Fruit fly (Drosophila melanogaster) whole organism, embryonic: ENCODE data around the gene Psn.

Source experiments
- B-H1 ChIP-seq: fragments of 200-800 bp; sonication (Bioruptor generic); IDR thresholded peaks from 3 replicates; pipeline ENCODE4 v1.3.6; 2022; ENCODE audit warnings: missing biosample characterization, missing genetic modification characterization
- CG10654 ChIP-seq: fragments of 200-800 bp; sonication (Bioruptor generic); optimal IDR thresholded peaks from 2 replicates; lab custom pipeline; 2016; ENCODE audit warnings: missing biosample characterization, missing genetic modification characterization
- CG13287 ChIP-seq: fragments of 200-800 bp; sonication (Bioruptor generic); IDR thresholded peaks from 2 replicates; pipeline ENCODE4 v1.3.6; 2022; ENCODE audit warnings: missing biosample characterization, missing genetic modification characterization; ENCODE audit not compliant: partially characterized antibody
- CG13424 ChIP-seq: fragments of 200-800 bp; sonication (Bioruptor generic); optimal IDR thresholded peaks from 2 replicates; lab custom pipeline; 2019; ENCODE audit warnings: missing biosample characterization, mild to moderate bottlenecking, missing genetic modification characterization, moderate library complexity
- CG13775 ChIP-seq: fragments of 200-800 bp; sonication (Bioruptor generic); optimal IDR thresholded peaks from 3 replicates; lab custom pipeline; 2017; ENCODE audit warnings: missing biosample characterization, mild to moderate bottlenecking, missing genetic modification characterization
- CG15073 ChIP-seq: fragments of 200-800 bp; sonication (Bioruptor generic); optimal IDR thresholded peaks from 2 replicates; lab custom pipeline; 2016; ENCODE audit warnings: missing biosample characterization, missing genetic modification characterization
- CG15269 ChIP-seq: fragments of 200-800 bp; sonication (Bioruptor generic); optimal IDR thresholded peaks from 2 replicates; lab custom pipeline; 2018; ENCODE audit warnings: missing biosample characterization, mild to moderate bottlenecking, missing genetic modification characterization, moderate library complexity
- CG2129 ChIP-seq: fragments of 200-800 bp; sonication (Bioruptor generic); IDR thresholded peaks from 2 replicates; pipeline ENCODE4 v1.3.6; 2022; ENCODE audit warnings: missing biosample characterization, missing genetic modification characterization; ENCODE audit not compliant: partially characterized antibody
- CG2875 ChIP-seq: fragments of 200-800 bp; sonication (Bioruptor generic); optimal IDR thresholded peaks from 2 replicates; lab custom pipeline; 2017; ENCODE audit warnings: missing biosample characterization, mild to moderate bottlenecking, missing genetic modification characterization, missing genetic modification reagents
- CG31388 ChIP-seq: fragments of 200-800 bp; sonication (Bioruptor generic); optimal IDR thresholded peaks from 2 replicates; lab custom pipeline; 2016; ENCODE audit warnings: missing biosample characterization, missing genetic modification characterization
- CG5953 ChIP-seq: fragments of 200-800 bp; sonication (Bioruptor generic); IDR thresholded peaks from 2 replicates; pipeline ENCODE4 v1.3.6; 2022; ENCODE audit warnings: missing biosample characterization, missing genetic modification characterization
- CG6254 ChIP-seq: fragments of 200-800 bp; sonication (Bioruptor generic); optimal IDR thresholded peaks from 3 replicates; lab custom pipeline; 2017; ENCODE audit warnings: mild to moderate bottlenecking, missing biosample characterization, missing genetic modification reagents, missing genetic modification characterization
- CG7271 ChIP-seq: fragments of 200-800 bp; sonication (Bioruptor generic); optimal IDR thresholded peaks from 2 replicates; lab custom pipeline; 2018; ENCODE audit warnings: missing biosample characterization, mild to moderate bottlenecking, missing genetic modification characterization, moderate library complexity
- CG7556 ChIP-seq: fragments of 200-800 bp; sonication (Bioruptor generic); optimal IDR thresholded peaks from 2 replicates; lab custom pipeline; 2017; ENCODE audit warnings: missing biosample characterization, mild to moderate bottlenecking, missing genetic modification characterization
- CG8089 ChIP-seq: fragments of 200-800 bp; sonication (Bioruptor generic); optimal IDR thresholded peaks from 3 replicates; lab custom pipeline; 2016; ENCODE audit warnings: missing biosample characterization, missing genetic modification characterization
- CG8765 ChIP-seq: fragments of 200-800 bp; sonication (Bioruptor generic); IDR thresholded peaks from 2 replicates; pipeline ENCODE4 v1.3.6; 2022; ENCODE audit warnings: missing biosample characterization, missing genetic modification characterization
- CTCF ChIP-seq: fragments of 200-800 bp; sonication (Bioruptor generic); optimal IDR thresholded peaks from 2 replicates; lab custom pipeline; 2017; ENCODE audit warnings: missing biosample characterization, mild to moderate bottlenecking, missing genetic modification characterization, moderate library complexity
- Dip3 ChIP-seq: fragments of 200-800 bp; sonication (Bioruptor generic); optimal IDR thresholded peaks from 3 replicates; lab custom pipeline; 2016; ENCODE audit warnings: missing biosample characterization, missing genetic modification characterization
- Fer2 ChIP-seq: fragments of 200-800 bp; sonication (Bioruptor generic); optimal IDR thresholded peaks from 2 replicates; lab custom pipeline; 2018; ENCODE audit warnings: missing biosample characterization, mild to moderate bottlenecking, missing genetic modification characterization, moderate library complexity
- HLHmδ ChIP-seq: fragments of 200-800 bp; sonication (Bioruptor generic); optimal IDR thresholded peaks from 2 replicates; lab custom pipeline; 2018; ENCODE audit warnings: missing biosample characterization, mild to moderate bottlenecking, missing genetic modification characterization, moderate library complexity
- HmgZ ChIP-seq: fragments of 200-800 bp; sonication (Bioruptor generic); optimal IDR thresholded peaks from 2 replicates; lab custom pipeline; 2018; ENCODE audit warnings: missing biosample characterization, mild to moderate bottlenecking, missing genetic modification characterization
- Hsf ChIP-seq: fragments of 200-800 bp; sonication (Bioruptor generic); optimal IDR thresholded peaks from 3 replicates; lab custom pipeline; 2016; ENCODE audit warnings: missing biosample characterization, missing genetic modification characterization
- MBD-R2 ChIP-seq: fragments of 200-800 bp; sonication (Bioruptor generic); IDR thresholded peaks from 2 replicates; pipeline ENCODE4 v1.3.6; 2022; ENCODE audit warnings: missing biosample characterization, missing genetic modification characterization
- MESR4 ChIP-seq: fragments of 200-800 bp; sonication (Bioruptor generic); optimal IDR thresholded peaks from 2 replicates; lab custom pipeline; 2018; ENCODE audit warnings: missing biosample characterization, mild to moderate bottlenecking, missing genetic modification characterization, moderate library complexity
- Mrtf ChIP-seq: fragments of 200-800 bp; sonication (Bioruptor generic); IDR thresholded peaks from 3 replicates; pipeline ENCODE4 v1.3.6; 2022; ENCODE audit warnings: missing biosample characterization, missing genetic modification characterization
- NfI ChIP-seq: fragments of 200-800 bp; sonication (Bioruptor generic); optimal IDR thresholded peaks from 3 replicates; lab custom pipeline; 2018; ENCODE audit warnings: missing biosample characterization, mild to moderate bottlenecking, missing genetic modification characterization, moderate library complexity
- Scr ChIP-seq: fragments of 200-800 bp; sonication (Bioruptor generic); IDR thresholded peaks from 2 replicates; pipeline ENCODE4 v1.3.6; 2022; ENCODE audit warnings: missing biosample characterization, missing genetic modification characterization; ENCODE audit not compliant: partially characterized antibody
- Spps ChIP-seq: fragments of 200-800 bp; sonication (Bioruptor generic); optimal IDR thresholded peaks from 2 replicates; lab custom pipeline; 2018; ENCODE audit warnings: missing biosample characterization, mild to moderate bottlenecking, missing genetic modification characterization
- aop ChIP-seq: fragments of 200-800 bp; sonication (Bioruptor generic); IDR thresholded peaks from 2 replicates; pipeline ENCODE4 v1.3.6; 2022; ENCODE audit warnings: missing biosample characterization, missing genetic modification characterization
- bbx ChIP-seq: fragments of 200-800 bp; sonication (Bioruptor generic); IDR thresholded peaks from 2 replicates; pipeline ENCODE4 v1.3.6; 2022; ENCODE audit warnings: missing biosample characterization, missing genetic modification characterization; ENCODE audit not compliant: partially characterized antibody
- cas ChIP-seq: fragments of 200-800 bp; sonication (Bioruptor generic); IDR thresholded peaks from 2 replicates; pipeline ENCODE4 v1.3.6; 2022; ENCODE audit warnings: missing biosample characterization, missing genetic modification characterization
- cg ChIP-seq: fragments of 200-800 bp; sonication (Bioruptor generic); optimal IDR thresholded peaks from 3 replicates; lab custom pipeline; 2019; ENCODE audit warnings: missing biosample characterization, mild to moderate bottlenecking, missing genetic modification characterization, moderate library complexity
- dimm ChIP-seq: fragments of 200-800 bp; sonication (Bioruptor generic); IDR thresholded peaks from 2 replicates; pipeline ENCODE4 v1.3.6; 2022; ENCODE audit warnings: missing biosample characterization, missing genetic modification characterization
- gsb ChIP-seq: fragments of 200-800 bp; sonication (Bioruptor generic); IDR thresholded peaks from 2 replicates; pipeline ENCODE4 v1.3.6; 2022; ENCODE audit warnings: missing biosample characterization, missing genetic modification characterization
- hb ChIP-seq: fragments of 200-800 bp; sonication (Bioruptor generic); IDR thresholded peaks from 3 replicates; pipeline ENCODE4 v1.3.6; 2022; ENCODE audit warnings: missing biosample characterization, missing genetic modification characterization; ENCODE audit not compliant: partially characterized antibody
- hth ChIP-seq: fragments of >200 bp; optimal IDR thresholded peaks from 2 replicates; lab custom pipeline; 2017; ENCODE audit warnings: inconsistent platforms
- mirr ChIP-seq: fragments of 200-800 bp; sonication (Bioruptor generic); optimal IDR thresholded peaks from 3 replicates; lab custom pipeline; 2018; ENCODE audit warnings: missing biosample characterization, mild to moderate bottlenecking, missing genetic modification characterization
- nau ChIP-seq: fragments of 200-800 bp; sonication (Bioruptor generic); optimal IDR thresholded peaks from 3 replicates; lab custom pipeline; 2017; ENCODE audit warnings: missing biosample characterization, mild to moderate bottlenecking, missing genetic modification characterization, missing genetic modification reagents
- pb ChIP-seq: fragments of 200-800 bp; sonication (Bioruptor generic); optimal IDR thresholded peaks from 3 replicates; lab custom pipeline; 2016; ENCODE audit warnings: missing biosample characterization, missing genetic modification characterization
- pita ChIP-seq: fragments of 200-800 bp; sonication (Bioruptor generic); optimal IDR thresholded peaks from 2 replicates; lab custom pipeline; 2017; ENCODE audit warnings: missing biosample characterization, mild to moderate bottlenecking, missing genetic modification characterization
- pros ChIP-seq: fragments of 200-800 bp; sonication (Bioruptor generic); optimal IDR thresholded peaks from 3 replicates; lab custom pipeline; 2019; ENCODE audit warnings: missing biosample characterization, mild to moderate bottlenecking, missing genetic modification characterization, moderate library complexity
- ro ChIP-seq: fragments of 200-800 bp; sonication (Bioruptor generic); IDR thresholded peaks from 2 replicates; pipeline ENCODE4 v1.3.6; 2022; ENCODE audit warnings: missing biosample characterization, missing genetic modification characterization
- run ChIP-seq: fragments of 200-800 bp; sonication (Bioruptor generic); optimal IDR thresholded peaks from 3 replicates; lab custom pipeline; 2018; ENCODE audit warnings: missing biosample characterization, mild to moderate bottlenecking, missing genetic modification characterization
- tap ChIP-seq: fragments of 200-800 bp; optimal IDR thresholded peaks from 3 replicates; lab custom pipeline; 2019; ENCODE audit warnings: missing biosample characterization, mild to moderate bottlenecking, missing genetic modification characterization, moderate library complexity
- tin ChIP-seq: fragments of 200-800 bp; sonication (Bioruptor generic); optimal IDR thresholded peaks from 3 replicates; lab custom pipeline; 2016; ENCODE audit warnings: missing biosample characterization, missing genetic modification characterization
- trem ChIP-seq: fragments of 200-800 bp; optimal IDR thresholded peaks from 3 replicates; lab custom pipeline; 2019; ENCODE audit warnings: missing biosample characterization, mild to moderate bottlenecking, missing genetic modification characterization, moderate library complexity
- unpg ChIP-seq: fragments of 200-800 bp; sonication (Bioruptor generic); optimal IDR thresholded peaks from 3 replicates; lab custom pipeline; 2018; ENCODE audit warnings: missing biosample characterization, mild to moderate bottlenecking, missing genetic modification characterization, moderate library complexity
- wdn ChIP-seq: fragments of 200-800 bp; sonication (Bioruptor generic); IDR thresholded peaks from 2 replicates; pipeline ENCODE4 v1.3.6; 2022; ENCODE audit warnings: missing biosample characterization, missing genetic modification characterization
- yki ChIP-seq: fragments of >200 bp; optimal IDR thresholded peaks from 3 replicates; lab custom pipeline; 2018
- zen ChIP-seq: fragments of 200-800 bp; sonication (Bioruptor generic); optimal IDR thresholded peaks from 3 replicates; lab custom pipeline; 2018; ENCODE audit warnings: missing biosample characterization, mild to moderate bottlenecking, missing genetic modification characterization, moderate library complexity

Gene Psn

dm6 chr3L:20401026-20401912 lies 31.0 kb upstream of the Psn start, which contains the start of gene trbl (continued):
- TF ChIP-seq MESR4: peak; percentile 37
- TF ChIP-seq Hsf (GFP tag; lab: Kevin White, UChicago): no peak
- TF ChIP-seq Scr (GFP tag; lab: Robert Waterston, UW): peak; percentile 57
- no peak for TF ChIP-seq tin
- no peak for TF ChIP-seq wdn
- no peak for TF ChIP-seq cas (GFP tag; lab: Robert Waterston, UW)
- no peak for TF ChIP-seq gsb (GFP tag; lab: Robert Waterston, UW)
- no peak for TF ChIP-seq CG5953 (GFP tag; lab: Robert Waterston, UW)
- no peak for TF ChIP-seq CG2875 (GFP tag; lab: Kevin White, UChicago)
- peak; percentile 96 for TF ChIP-seq bbx (GFP tag; lab: Robert Waterston, UW)
- no peak for TF ChIP-seq CG8765
- TF ChIP-seq Fer2 (tag; lab: Kevin White, UChicago): no peak
- TF ChIP-seq Dip3 (GFP tag; lab: Kevin White, UChicago): no peak
- peak; percentile 6 for TF ChIP-seq CG13424 (tag; lab: Kevin White, UChicago)
- peak; percentile 68 for TF ChIP-seq nau (GFP tag; lab: Kevin White, UChicago)
- TF ChIP-seq CG13775: no peak
- TF ChIP-seq CG6254: no peak
- peak; percentile 92 for TF ChIP-seq yki (lab: Kevin White, UChicago)
- TF ChIP-seq CG8089 (GFP tag; lab: Kevin White, UChicago): no peak
- TF ChIP-seq CG15269 (tag; lab: Kevin White, UChicago): peak; percentile 27
- peak; percentile 38 for TF ChIP-seq cg (GFP tag; lab: Kevin White, UChicago)
- TF ChIP-seq pros (GFP tag; lab: Kevin White, UChicago): peak; percentile 84
- no peak for TF ChIP-seq CG10654
- TF ChIP-seq trem (tag; lab: Kevin White, UChicago): peak; percentile 59
- peak; percentile 20 for TF ChIP-seq unpg (GFP tag; lab: Kevin White, UChicago)
- no peak for TF ChIP-seq pb
- no peak for TF ChIP-seq ro (GFP tag; lab: Robert Waterston, UW)
- TF ChIP-seq B-H1: no peak; the same call in 2 of the 3 replicates
- TF ChIP-seq CG7556 (GFP tag; lab: Kevin White, UChicago): peak; percentile 8
- TF ChIP-seq CTCF (GFP tag; lab: Kevin White, UChicago): peak; percentile 36
- peak; percentile 23; the same call in 1 of the 2 replicates for TF ChIP-seq MBD-R2 (GFP tag; lab: Robert Waterston, UW)
- peak; percentile 54 for TF ChIP-seq mirr (GFP tag; lab: Kevin White, UChicago)
- peak; percentile 18 for TF ChIP-seq tap (tag; lab: Kevin White, UChicago)
- no peak for TF ChIP-seq CG31388 (GFP tag; lab: Kevin White, UChicago)
- no peak for TF ChIP-seq CG2129 (GFP tag; lab: Robert Waterston, UW)
- TF ChIP-seq HLHmδ (GFP tag; lab: Kevin White, UChicago): peak; percentile 60
- TF ChIP-seq zen: peak; percentile 73
- peak; percentile 54 for TF ChIP-seq CG7271 (tag; lab: Kevin White, UChicago)
- TF ChIP-seq hth (lab: Kevin White, UChicago): no peak
- TF ChIP-seq HmgZ (tag; lab: Kevin White, UChicago): no peak
- TF ChIP-seq hb: no peak
- peak; percentile 92 for TF ChIP-seq CG15073
- TF ChIP-seq dimm (GFP tag; lab: Robert Waterston, UW): no peak
- no peak for TF ChIP-seq pita (GFP tag; lab: Kevin White, UChicago)
- TF ChIP-seq Mrtf (GFP tag; lab: Robert Waterston, UW): no peak
- TF ChIP-seq aop (GFP tag; lab: Robert Waterston, UW): no peak
- no peak for TF ChIP-seq NfI
- TF ChIP-seq run (tag; lab: Kevin White, UChicago): peak; percentile 45
- TF ChIP-seq CG13287 (GFP tag; lab: Robert Waterston, UW): peak; percentile 70
- TF ChIP-seq Spps (tag; lab: Kevin White, UChicago): no peak
